Worm (Caenorhabditis elegans) whole organism, young adult: Measurements from ENCODE around the gene B0361.9.

ENCODE experiments used
- F49E8.2 ChIP-seq: sonication (generic microtip); optimal IDR thresholded peaks from 3 replicates; lab custom pipeline; 2017; ENCODE audit warnings: missing genetic modification characterization, mild to moderate bottlenecking, missing compliant biosample characterization, antibody characterized with exemption, moderate library complexity; ENCODE audit not compliant: insufficient read depth
- F55B11.4 ChIP-seq: sonication (generic microtip); optimal IDR thresholded peaks from 2 replicates; lab custom pipeline; 2016; ENCODE audit warnings: missing compliant biosample characterization, missing genetic modification characterization, borderline replicate concordance; ENCODE audit not compliant: insufficient read depth
- dpl-1 ChIP-seq: fragments of 150-350 bp; optimal IDR thresholded peaks from 2 replicates; lab custom pipeline; 2014; ENCODE audit warnings: missing biosample characterization, missing genetic modification reagents, missing genetic modification characterization
- lin-26 ChIP-seq: fragments of 200-800 bp; sonication (Bioruptor generic); IDR thresholded peaks from 2 replicates; pipeline ENCODE4 v1.3.6; 2022; ENCODE audit warnings: missing genetic modification reagents, missing genetic modification characterization, missing compliant biosample characterization
- lsy-27 ChIP-seq: sonication (generic microtip); optimal IDR thresholded peaks from 2 replicates; lab custom pipeline; 2017; ENCODE audit warnings: missing genetic modification characterization, mild to moderate bottlenecking, missing compliant biosample characterization, antibody characterized with exemption, missing genotype, borderline replicate concordance; ENCODE audit not compliant: insufficient read depth
- madf-8 ChIP-seq: fragments of 200-800 bp; sonication (Bioruptor generic); conservative IDR thresholded peaks from 2 replicates; pipeline ENCODE4 v1.3.6; 2022; ENCODE audit warnings: missing genetic modification reagents, missing genetic modification characterization, missing compliant biosample characterization

DNA sequence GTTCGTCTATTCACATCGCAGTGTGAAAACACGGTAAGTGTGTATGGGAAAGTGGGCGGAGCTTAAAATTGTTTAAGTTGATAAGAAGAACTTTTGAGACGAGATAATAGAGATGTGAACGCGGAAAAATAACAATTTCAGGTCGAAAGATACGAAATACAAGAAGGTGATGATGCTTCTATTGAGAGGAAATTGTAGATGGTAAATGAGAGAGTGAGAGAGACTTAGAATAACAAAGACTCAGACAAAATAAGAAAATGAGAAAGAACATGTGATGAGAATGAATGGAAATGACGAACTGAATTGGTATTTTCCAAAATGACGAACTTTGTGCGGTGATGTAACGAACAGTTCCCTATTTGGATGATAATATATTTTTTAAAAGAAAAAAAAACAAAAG is 28.3 kb downstream of the B0361.9 start:
- TF ChIP-seq F49E8.2 (tag; lab: Kevin White, UChicago) (no peak), F55B11.4 (tag; lab: Kevin White, UChicago) (no peak), madf-8 (GFP tag; lab: Robert Waterston, UW) (no peak), lsy-27 (tag; lab: Kevin White, UChicago) (no peak), dpl-1 (no peak), lin-26 (GFP tag; lab: Robert Waterston, UW) (no peak)
